Worm (Caenorhabditis elegans) whole organism, late embryonic: ENCODE results near the gene unc-6.

ENCODE experiments used
- C38D4.7 ChIP-seq: fragments of 200-800 bp; sonication (Bioruptor generic); optimal IDR thresholded peaks from 2 replicates; lab custom pipeline; 2018; ENCODE audit warnings: mild to moderate bottlenecking, missing genetic modification characterization, moderate library complexity, missing compliant biosample characterization
- K02D7.2 ChIP-seq: sonication (generic microtip); optimal IDR thresholded peaks from 2 replicates; lab custom pipeline; 2017; ENCODE audit warnings: mild to moderate bottlenecking, missing genetic modification characterization, missing compliant biosample characterization
- T23F11.4 ChIP-seq: fragments of 200-800 bp; sonication (Bioruptor generic); optimal IDR thresholded peaks from 2 replicates; lab custom pipeline; 2018; ENCODE audit warnings: mild to moderate bottlenecking, missing genetic modification characterization, missing compliant biosample characterization
- ahr-1 ChIP-seq: sonication (generic microtip); optimal IDR thresholded peaks from 2 replicates; lab custom pipeline; 2016; ENCODE audit warnings: missing genetic modification characterization, missing compliant biosample characterization
- ama-1 ChIP-seq: fragments of 150-350 bp; optimal IDR thresholded peaks from 2 replicates; lab custom pipeline; 2014
- ceh-14 ChIP-seq: sonication (generic microtip); optimal IDR thresholded peaks from 2 replicates; lab custom pipeline; 2016; ENCODE audit warnings: missing genotype, missing genetic modification characterization, missing compliant biosample characterization
- ceh-18 ChIP-seq: sonication (generic microtip); optimal IDR thresholded peaks from 2 replicates; lab custom pipeline; 2016; ENCODE audit warnings: missing genetic modification characterization, missing compliant biosample characterization
- ceh-19 ChIP-seq: fragments of 200-800 bp; sonication (Bioruptor generic); optimal IDR thresholded peaks from 2 replicates; lab custom pipeline; 2018; ENCODE audit warnings: mild to moderate bottlenecking, missing genetic modification characterization, missing compliant biosample characterization
- ceh-2 ChIP-seq: sonication (generic microtip); optimal IDR thresholded peaks from 2 replicates; lab custom pipeline; 2016; ENCODE audit warnings: missing genotype, missing genetic modification characterization, missing compliant biosample characterization
- ceh-22 ChIP-seq: sonication (generic microtip); optimal IDR thresholded peaks from 2 replicates; lab custom pipeline; 2017; ENCODE audit warnings: missing biosample characterization, missing genetic modification characterization
- ceh-24 ChIP-seq: sonication (generic microtip); optimal IDR thresholded peaks from 2 replicates; lab custom pipeline; 2016; ENCODE audit warnings: mild to moderate bottlenecking, missing genetic modification characterization, missing compliant biosample characterization
- ceh-30 ChIP-seq: fragments of 150-350 bp; optimal IDR thresholded peaks from 2 replicates; lab custom pipeline; 2014; ENCODE audit warnings: missing biosample characterization, missing genetic modification characterization
- ceh-31 ChIP-seq: sonication (generic microtip); optimal IDR thresholded peaks from 2 replicates; lab custom pipeline; 2016; ENCODE audit warnings: missing genetic modification characterization, missing compliant biosample characterization
- ceh-34 ChIP-seq: sonication (generic microtip); optimal IDR thresholded peaks from 2 replicates; lab custom pipeline; 2016; ENCODE audit warnings: mild to moderate bottlenecking, missing genetic modification characterization, missing compliant biosample characterization
- ceh-45 ChIP-seq: fragments of 200-800 bp; sonication (Bioruptor generic); IDR thresholded peaks from 2 replicates; pipeline ENCODE4 v1.3.6; 2022; ENCODE audit warnings: missing genetic modification reagents, missing genetic modification characterization, missing compliant biosample characterization
- ceh-48 ChIP-seq: sonication (generic microtip); optimal IDR thresholded peaks from 2 replicates; lab custom pipeline; 2016; ENCODE audit warnings: missing genetic modification characterization, inconsistent platforms, missing compliant biosample characterization
- ceh-6 ChIP-seq: fragments of 200-800 bp; sonication (Bioruptor generic); optimal IDR thresholded peaks from 2 replicates; lab custom pipeline; 2018; ENCODE audit warnings: mild to moderate bottlenecking, missing genetic modification characterization, missing compliant biosample characterization
- ceh-9 ChIP-seq: sonication (generic microtip); optimal IDR thresholded peaks from 2 replicates; lab custom pipeline; 2016; ENCODE audit warnings: mild to moderate bottlenecking, missing genetic modification characterization, inconsistent platforms, missing compliant biosample characterization
- che-1 ChIP-seq: sonication (generic microtip); optimal IDR thresholded peaks from 2 replicates; lab custom pipeline; 2016; ENCODE audit warnings: mild to moderate bottlenecking, missing genetic modification characterization, missing compliant biosample characterization
- dmd-4 ChIP-seq: sonication (generic microtip); optimal IDR thresholded peaks from 2 replicates; lab custom pipeline; 2016; ENCODE audit warnings: borderline replicate concordance, missing genetic modification characterization, missing compliant biosample characterization
- dve-1 ChIP-seq: sonication (generic microtip); optimal IDR thresholded peaks from 2 replicates; lab custom pipeline; 2017; ENCODE audit warnings: antibody characterized with exemption, mild to moderate bottlenecking, missing genetic modification characterization, missing compliant biosample characterization
- elt-2 ChIP-seq: sonication (generic microtip); optimal IDR thresholded peaks from 2 replicates; lab custom pipeline; 2016; ENCODE audit warnings: missing genetic modification reagents, missing genetic modification characterization, missing compliant biosample characterization
- elt-4 ChIP-seq: sonication (generic microtip); optimal IDR thresholded peaks from 2 replicates; lab custom pipeline; 2016; ENCODE audit warnings: missing genetic modification characterization, missing compliant biosample characterization
- ets-4 ChIP-seq: sonication (generic microtip); optimal IDR thresholded peaks from 2 replicates; lab custom pipeline; 2016; ENCODE audit warnings: missing genetic modification characterization, missing compliant biosample characterization
- fax-1 ChIP-seq: sonication (generic microtip); optimal IDR thresholded peaks from 2 replicates; lab custom pipeline; 2016; ENCODE audit warnings: missing genotype, missing genetic modification characterization, missing compliant biosample characterization
- fkh-10 ChIP-seq: fragments of 150-350 bp; optimal IDR thresholded peaks from 2 replicates; lab custom pipeline; 2014; ENCODE audit warnings: missing biosample characterization, missing genetic modification reagents, missing genetic modification characterization
- gmeb-2 ChIP-seq: sonication (generic microtip); optimal IDR thresholded peaks from 2 replicates; lab custom pipeline; 2016; ENCODE audit warnings: missing genetic modification characterization, inconsistent platforms, missing compliant biosample characterization
- hlh-30 ChIP-seq: sonication (generic microtip); optimal IDR thresholded peaks from 2 replicates; lab custom pipeline; 2017; ENCODE audit warnings: antibody characterized with exemption, missing genetic modification characterization, missing compliant biosample characterization; ENCODE audit not compliant: insufficient read depth
- hlh-6 ChIP-seq: sonication (generic microtip); optimal IDR thresholded peaks from 2 replicates; lab custom pipeline; 2016; ENCODE audit warnings: missing genotype, missing genetic modification characterization, missing compliant biosample characterization
- hlh-8 ChIP-seq: sonication (generic microtip); optimal IDR thresholded peaks from 2 replicates; lab custom pipeline; 2016; ENCODE audit warnings: missing genotype, missing genetic modification characterization, missing compliant biosample characterization
- lim-6 ChIP-seq: sonication (generic microtip); optimal IDR thresholded peaks from 2 replicates; lab custom pipeline; 2016; ENCODE audit warnings: missing genetic modification characterization, missing compliant biosample characterization
- mec-3 ChIP-seq: sonication (generic microtip); optimal IDR thresholded peaks from 2 replicates; lab custom pipeline; 2016; ENCODE audit warnings: borderline replicate concordance, missing genetic modification characterization, missing compliant biosample characterization
- nfya-1 ChIP-seq: sonication (generic microtip); optimal IDR thresholded peaks from 2 replicates; lab custom pipeline; 2017; ENCODE audit warnings: missing genetic modification characterization, mild to moderate bottlenecking, missing compliant biosample characterization, antibody characterized with exemption, moderate library complexity
- nhr-11 ChIP-seq: fragments of 150-350 bp; optimal IDR thresholded peaks from 2 replicates; lab custom pipeline; 2014; ENCODE audit warnings: missing biosample characterization, missing genetic modification characterization
- npax-4 ChIP-seq: sonication (generic microtip); optimal IDR thresholded peaks from 2 replicates; lab custom pipeline; 2016; ENCODE audit warnings: missing genetic modification characterization, missing compliant biosample characterization
- odd-2 ChIP-seq: sonication (generic microtip); optimal IDR thresholded peaks from 2 replicates; lab custom pipeline; 2017; ENCODE audit warnings: antibody characterized with exemption, mild to moderate bottlenecking, missing genetic modification characterization, missing compliant biosample characterization
- pag-3 ChIP-seq: sonication (generic microtip); optimal IDR thresholded peaks from 2 replicates; lab custom pipeline; 2016; ENCODE audit warnings: missing compliant biosample characterization, missing genetic modification characterization, borderline replicate concordance
- pat-9 ChIP-seq: fragments of 200-800 bp; sonication (Bioruptor generic); optimal IDR thresholded peaks from 2 replicates; lab custom pipeline; 2018; ENCODE audit warnings: mild to moderate bottlenecking, missing genetic modification characterization, moderate library complexity, missing compliant biosample characterization
- pax-1 ChIP-seq: fragments of 150-350 bp; optimal IDR thresholded peaks from 2 replicates; lab custom pipeline; 2014; ENCODE audit warnings: missing biosample characterization, missing genetic modification characterization
- pha-2 ChIP-seq: sonication (generic microtip); optimal IDR thresholded peaks from 2 replicates; lab custom pipeline; 2017; ENCODE audit warnings: mild to moderate bottlenecking, missing genetic modification characterization, missing compliant biosample characterization
- pha-4 ChIP-seq: fragments of 150-350 bp; optimal IDR thresholded peaks from 2 replicates; lab custom pipeline; 2018; ENCODE audit warnings: missing biosample characterization, missing genetic modification reagents, missing genetic modification characterization
- pqm-1 ChIP-seq: sonication (generic microtip); optimal IDR thresholded peaks from 2 replicates; lab custom pipeline; 2016; ENCODE audit warnings: missing genetic modification characterization, missing compliant biosample characterization
- rnt-1 ChIP-seq: sonication (generic microtip); optimal IDR thresholded peaks from 2 replicates; lab custom pipeline; 2016; ENCODE audit warnings: missing genetic modification characterization, missing compliant biosample characterization
- sox-2 ChIP-seq: fragments of 200-800 bp; sonication (Bioruptor generic); IDR thresholded peaks from 2 replicates; pipeline ENCODE4 v1.3.6; 2022; ENCODE audit warnings: missing genetic modification reagents, missing genetic modification characterization, missing compliant biosample characterization
- sox-4 ChIP-seq: sonication (generic microtip); optimal IDR thresholded peaks from 2 replicates; lab custom pipeline; 2017; ENCODE audit warnings: mild to moderate bottlenecking, missing genetic modification characterization, inconsistent platforms, missing compliant biosample characterization
- syd-9 ChIP-seq: sonication (generic microtip); optimal IDR thresholded peaks from 2 replicates; lab custom pipeline; 2016; ENCODE audit warnings: mild to moderate bottlenecking, missing genetic modification characterization, moderate library complexity, missing compliant biosample characterization
- tbx-2 ChIP-seq: sonication (generic microtip); optimal IDR thresholded peaks from 2 replicates; lab custom pipeline; 2016; ENCODE audit warnings: missing genetic modification characterization, missing compliant biosample characterization
- unc-55 ChIP-seq: sonication (generic microtip); optimal IDR thresholded peaks from 2 replicates; lab custom pipeline; 2017; ENCODE audit warnings: missing biosample characterization, missing genetic modification reagents, missing genetic modification characterization
- unc-86 ChIP-seq: sonication (generic microtip); optimal IDR thresholded peaks from 2 replicates; lab custom pipeline; 2016; ENCODE audit warnings: missing genetic modification characterization, missing compliant biosample characterization

Gene unc-6

ce11 chrX:6866900-6867299 lies 22.6 kb upstream of the unc-6 start:
- TF ChIP-seq ceh-22 (tag; lab: Kevin White, UChicago), result no peak
- TF ChIP-seq ceh-34 (tag; lab: Kevin White, UChicago), result no peak
- no peak for TF ChIP-seq ceh-31
- no peak for TF ChIP-seq pha-2 (tag; lab: Kevin White, UChicago)
- no peak for TF ChIP-seq dve-1
- TF ChIP-seq syd-9, result no peak
- TF ChIP-seq nfya-1 (tag; lab: Kevin White, UChicago), result no peak
- TF ChIP-seq fkh-10 (GFP tag; lab: Kevin White, UChicago), result no peak
- no peak for TF ChIP-seq ama-1
- TF ChIP-seq hlh-6 (tag; lab: Kevin White, UChicago), result no peak
- TF ChIP-seq sox-4 (tag; lab: Kevin White, UChicago), result no peak
- TF ChIP-seq ceh-14 (tag; lab: Kevin White, UChicago), result no peak
- no peak for TF ChIP-seq ceh-19 (GFP tag; lab: Kevin White, UChicago)
- TF ChIP-seq unc-55 (GFP tag; lab: Kevin White, UChicago), result no peak
- TF ChIP-seq ceh-18 (tag; lab: Kevin White, UChicago), result no peak
- TF ChIP-seq unc-86 (tag; lab: Kevin White, UChicago), result no peak
- no peak for TF ChIP-seq odd-2 (tag; lab: Kevin White, UChicago)
- no peak for TF ChIP-seq ceh-45 (GFP tag; lab: Robert Waterston, UW)
- TF ChIP-seq ceh-9, result no peak
- no peak for TF ChIP-seq elt-4 (tag; lab: Kevin White, UChicago)

- TF ChIP-seq hlh-30 (tag; lab: Kevin White, UChicago) (no peak), K02D7.2 (tag; lab: Kevin White, UChicago) (no peak), rnt-1 (tag; lab: Kevin White, UChicago) (peak; percentile 39), gmeb-2 (peak; percentile 47), ceh-48 (tag; lab: Kevin White, UChicago) (no peak), ets-4 (tag; lab: Kevin White, UChicago) (no peak), elt-2 (peak; percentile 8), che-1 (tag; lab: Kevin White, UChicago) (peak; percentile 32), ceh-31 (no peak), hlh-8 (tag; lab: Kevin White, UChicago) (no peak), C38D4.7 (GFP tag; lab: Kevin White, UChicago) (peak; percentile 42), npax-4 (tag; lab: Kevin White, UChicago) (peak; percentile 11), ceh-2 (tag; lab: Kevin White, UChicago) (no peak), ceh-9 (no peak), ceh-6 (GFP tag; lab: Kevin White, UChicago) (peak; percentile 57), ceh-22 (tag; lab: Kevin White, UChicago) (no peak), hlh-6 (tag; lab: Kevin White, UChicago) (peak; percentile 31), syd-9 (no peak), ceh-18 (tag; lab: Kevin White, UChicago) (peak; percentile 5), ama-1 (no peak), elt-4 (tag; lab: Kevin White, UChicago) (no peak), sox-2 (GFP tag; lab: Robert Waterston, UW) (peak; percentile 31; the same call in 1 of the 2 replicates), lim-6 (tag; lab: Kevin White, UChicago) (no peak), fkh-10 (GFP tag; lab: Kevin White, UChicago) (no peak), dve-1 (no peak), pqm-1 (no peak), dmd-4 (no peak), nhr-11 (tag; lab: Kevin White, UChicago) (no peak), pha-4 (tag; lab: Kevin White, UChicago) (no peak), nfya-1 (tag; lab: Kevin White, UChicago) (no peak), ahr-1 (tag; lab: Kevin White, UChicago) (no peak), ceh-24 (tag; lab: Kevin White, UChicago) (no peak), T23F11.4 (GFP tag; lab: Kevin White, UChicago) (no peak), pax-1 (tag; lab: Kevin White, UChicago) (no peak), fax-1 (tag; lab: Kevin White, UChicago) (no peak), mec-3 (tag; lab: Kevin White, UChicago) (no peak), pat-9 (tag; lab: Kevin White, UChicago) (peak; percentile 1), unc-86 (tag; lab: Kevin White, UChicago) (no peak), sox-4 (tag; lab: Kevin White, UChicago) (no peak), unc-55 (GFP tag; lab: Kevin White, UChicago) (no peak), tbx-2 (tag; lab: Kevin White, UChicago) (peak; percentile 17), pag-3 (tag; lab: Kevin White, UChicago) (no peak), ceh-30 (tag; lab: Kevin White, UChicago) (no peak), ceh-45 (GFP tag; lab: Robert Waterston, UW) (0 out of 2 replicates have a peak, but pooled peaks have one; percentile 15)
Observed at ce11 chrX:6867707-6868106, 21.8 kb upstream of the unc-6 start.
